Fruit fly (Drosophila melanogaster) whole organism, embryonic: ENCODE data around the gene CG32713.

ENCODE experiments used
- BEAF-32 ChIP-seq: fragments of 200-800 bp; sonication (Bioruptor generic); optimal IDR thresholded peaks from 3 replicates; lab custom pipeline; 2017; ENCODE audit warnings: missing biosample characterization, missing genetic modification characterization, mild to moderate bottlenecking, moderate library complexity, missing genetic modification reagents
- CG1024 ChIP-seq: fragments of 200-800 bp; sonication (Bioruptor generic); IDR thresholded peaks from 2 replicates; pipeline ENCODE4 v1.3.6; 2022; ENCODE audit warnings: missing biosample characterization, missing genetic modification characterization
- CG10267 ChIP-seq: fragments of 200-800 bp; sonication (Bioruptor generic); optimal IDR thresholded peaks from 2 replicates; lab custom pipeline; 2018; ENCODE audit warnings: missing biosample characterization, mild to moderate bottlenecking, missing genetic modification characterization, moderate library complexity
- CG10565 ChIP-seq: fragments of 200-800 bp; sonication (Bioruptor generic); optimal IDR thresholded peaks from 3 replicates; lab custom pipeline; 2016; ENCODE audit warnings: missing biosample characterization, mild to moderate bottlenecking, missing genetic modification characterization
- CG13424 ChIP-seq: fragments of 200-800 bp; sonication (Bioruptor generic); optimal IDR thresholded peaks from 2 replicates; lab custom pipeline; 2019; ENCODE audit warnings: missing biosample characterization, mild to moderate bottlenecking, missing genetic modification characterization, moderate library complexity
- CG14710 ChIP-seq: fragments of 200-800 bp; sonication (Bioruptor generic); optimal IDR thresholded peaks from 3 replicates; lab custom pipeline; 2019; ENCODE audit warnings: missing biosample characterization, mild to moderate bottlenecking, missing genetic modification characterization, moderate library complexity
- CG2116 ChIP-seq: fragments of 200-800 bp; sonication (Bioruptor generic); optimal IDR thresholded peaks from 3 replicates; lab custom pipeline; 2018; ENCODE audit warnings: missing biosample characterization, mild to moderate bottlenecking, missing genetic modification characterization
- CG2120 ChIP-seq: fragments of 200-800 bp; sonication (Bioruptor generic); optimal IDR thresholded peaks from 3 replicates; lab custom pipeline; 2016; ENCODE audit warnings: missing biosample characterization, missing genetic modification characterization
- CG31441 ChIP-seq: fragments of 200-800 bp; sonication (Bioruptor generic); IDR thresholded peaks from 2 replicates; pipeline ENCODE4 v1.3.6; 2022; ENCODE audit warnings: missing biosample characterization, missing genetic modification characterization
- CG32767 ChIP-seq: fragments of 200-800 bp; sonication (Bioruptor generic); IDR thresholded peaks from 2 replicates; pipeline ENCODE4 v1.3.6; 2022; ENCODE audit warnings: missing biosample characterization, missing genetic modification characterization
- CG6765 ChIP-seq: fragments of 200-800 bp; sonication (Bioruptor generic); optimal IDR thresholded peaks from 3 replicates; lab custom pipeline; 2017; ENCODE audit warnings: missing biosample characterization, mild to moderate bottlenecking, missing genetic modification characterization
- CG6813 ChIP-seq: fragments of 200-800 bp; sonication (Bioruptor generic); optimal IDR thresholded peaks from 2 replicates; lab custom pipeline; 2017; ENCODE audit warnings: missing biosample characterization, missing genetic modification characterization, mild to moderate bottlenecking, moderate library complexity, missing genetic modification reagents
- CG7271 ChIP-seq: fragments of 200-800 bp; sonication (Bioruptor generic); optimal IDR thresholded peaks from 2 replicates; lab custom pipeline; 2018; ENCODE audit warnings: missing biosample characterization, mild to moderate bottlenecking, missing genetic modification characterization, moderate library complexity
- CG7357 ChIP-seq: fragments of 200-800 bp; sonication (Bioruptor generic); IDR thresholded peaks from 3 replicates; pipeline ENCODE4 v1.3.6; 2022; ENCODE audit warnings: missing biosample characterization, missing genetic modification characterization
- CG7928 ChIP-seq: fragments of 200-800 bp; sonication (Bioruptor generic); optimal IDR thresholded peaks from 2 replicates; lab custom pipeline; 2017; ENCODE audit warnings: missing biosample characterization, mild to moderate bottlenecking, missing genetic modification characterization
- CG8944 ChIP-seq: fragments of 200-800 bp; sonication (Bioruptor generic); optimal IDR thresholded peaks from 3 replicates; lab custom pipeline; 2016; ENCODE audit warnings: missing biosample characterization, missing genetic modification characterization
- CHES-1-like ChIP-seq: fragments of 200-800 bp; sonication (Bioruptor generic); optimal IDR thresholded peaks from 2 replicates; lab custom pipeline; 2016; ENCODE audit warnings: missing biosample characterization, missing genetic modification characterization
- CrebB ChIP-seq: fragments of 200-800 bp; sonication (Bioruptor generic); optimal IDR thresholded peaks from 3 replicates; lab custom pipeline; 2018; ENCODE audit warnings: missing biosample characterization, mild to moderate bottlenecking, missing genetic modification characterization
- Dad ChIP-seq: fragments of 200-800 bp; sonication (Bioruptor generic); optimal IDR thresholded peaks from 3 replicates; lab custom pipeline; 2016; ENCODE audit warnings: missing biosample characterization, missing genetic modification characterization
- Dip3 ChIP-seq: fragments of 200-800 bp; sonication (Bioruptor generic); optimal IDR thresholded peaks from 3 replicates; lab custom pipeline; 2016; ENCODE audit warnings: missing biosample characterization, missing genetic modification characterization
- Drgx ChIP-seq: fragments of 200-800 bp; sonication (Bioruptor generic); IDR thresholded peaks from 2 replicates; pipeline ENCODE4 v1.3.6; 2022; ENCODE audit warnings: missing biosample characterization, missing genetic modification characterization
- Ets65A ChIP-seq: fragments of 200-800 bp; sonication (Bioruptor generic); peaks from one replicate; lab custom pipeline; 2016; ENCODE audit warnings: missing biosample characterization, missing genetic modification characterization
- Hr78 ChIP-seq, 2 experiments: fragments of 200-800 bp in 1 of 2; fragments of >200 bp in 1 of 2; sonication (Bioruptor generic) in 1 of 2; optimal IDR thresholded peaks; 2 replicates each; lab custom pipeline; 2017 to 2019; ENCODE audit warnings: missing biosample characterization in 2 of 2, missing genetic modification characterization in 2 of 2, mild to moderate bottlenecking in 1 of 2, moderate library complexity in 1 of 2
- Mad ChIP-seq: fragments of 200-800 bp; sonication (Bioruptor generic); optimal IDR thresholded peaks from 2 replicates; lab custom pipeline; 2016; ENCODE audit warnings: missing biosample characterization, missing genetic modification characterization
- Nf-YA ChIP-seq: fragments of 200-800 bp; sonication (Bioruptor generic); IDR thresholded peaks from 2 replicates; pipeline ENCODE4 v1.3.6; 2022; ENCODE audit warnings: missing biosample characterization, missing genetic modification characterization
- Rfx ChIP-seq: fragments of 200-800 bp; sonication (Bioruptor generic); IDR thresholded peaks from 2 replicates; pipeline ENCODE4 v1.3.6; 2022; ENCODE audit warnings: missing biosample characterization, missing genetic modification characterization
- ac ChIP-seq: fragments of 200-800 bp; sonication (Bioruptor generic); optimal IDR thresholded peaks from 3 replicates; lab custom pipeline; 2017; ENCODE audit warnings: missing biosample characterization, mild to moderate bottlenecking, missing genetic modification characterization
- aop ChIP-seq: fragments of 200-800 bp; sonication (Bioruptor generic); IDR thresholded peaks from 2 replicates; pipeline ENCODE4 v1.3.6; 2022; ENCODE audit warnings: missing biosample characterization, missing genetic modification characterization
- bab2 ChIP-seq: fragments of 200-800 bp; sonication (Bioruptor generic); optimal IDR thresholded peaks from 2 replicates; lab custom pipeline; 2016; ENCODE audit warnings: missing biosample characterization, missing genetic modification characterization
- btn ChIP-seq: fragments of 200-800 bp; sonication (Bioruptor generic); optimal IDR thresholded peaks from 2 replicates; lab custom pipeline; 2016; ENCODE audit warnings: missing biosample characterization, missing genetic modification characterization
- dpn ChIP-seq, 2 experiments: fragments of 200-800 bp; sonication (Bioruptor generic); optimal IDR thresholded peaks; 3 replicates each; lab custom pipeline; 2016; ENCODE audit warnings: missing biosample characterization in 2 of 2, missing genetic modification characterization in 2 of 2
- emc ChIP-seq: fragments of 200-800 bp; sonication (Bioruptor generic); optimal IDR thresholded peaks from 2 replicates; lab custom pipeline; 2016; ENCODE audit warnings: missing biosample characterization, missing genetic modification characterization
- fu2 ChIP-seq: fragments of 200-800 bp; sonication (Bioruptor generic); optimal IDR thresholded peaks from 2 replicates; lab custom pipeline; 2016; ENCODE audit warnings: missing biosample characterization, missing genetic modification characterization
- gfzf ChIP-seq: fragments of 200-800 bp; sonication (Bioruptor generic); optimal IDR thresholded peaks from 2 replicates; lab custom pipeline; 2016; ENCODE audit warnings: missing biosample characterization, mild to moderate bottlenecking, missing genetic modification characterization, moderate library complexity
- hb ChIP-seq: fragments of 200-800 bp; sonication (Bioruptor generic); IDR thresholded peaks from 3 replicates; pipeline ENCODE4 v1.3.6; 2022; ENCODE audit warnings: missing biosample characterization, missing genetic modification characterization; ENCODE audit not compliant: partially characterized antibody
- ind ChIP-seq: fragments of 200-800 bp; sonication (Bioruptor generic); optimal IDR thresholded peaks from 3 replicates; lab custom pipeline; 2016; ENCODE audit warnings: missing biosample characterization, missing genetic modification characterization
- insv ChIP-seq, 2 experiments: fragments of 200-800 bp; sonication (Bioruptor generic); optimal IDR thresholded peaks; 3 replicates each; lab custom pipeline; 2016 to 2018; ENCODE audit warnings: missing biosample characterization in 2 of 2, missing genetic modification characterization in 2 of 2
- jumu ChIP-seq: fragments of 200-800 bp; sonication (Bioruptor generic); optimal IDR thresholded peaks from 3 replicates; lab custom pipeline; 2016; ENCODE audit warnings: missing biosample characterization, missing genetic modification characterization
- luna ChIP-seq: fragments of 200-800 bp; sonication (Bioruptor generic); optimal IDR thresholded peaks from 2 replicates; lab custom pipeline; 2016; ENCODE audit warnings: missing biosample characterization, missing genetic modification characterization
- nerfin-1 ChIP-seq: fragments of 200-800 bp; sonication (Bioruptor generic); optimal IDR thresholded peaks from 3 replicates; lab custom pipeline; 2019; ENCODE audit warnings: missing biosample characterization, mild to moderate bottlenecking, missing genetic modification characterization, moderate library complexity
- nmo ChIP-seq: fragments of 200-800 bp; sonication (Bioruptor generic); optimal IDR thresholded peaks from 2 replicates; lab custom pipeline; 2018; ENCODE audit warnings: missing biosample characterization, mild to moderate bottlenecking, missing genetic modification characterization, moderate library complexity
- pan ChIP-seq, 4 experiments: fragments of >200 bp in 3 of 4; fragments of 200-800 bp in 1 of 4; sonication (Bioruptor generic) in 1 of 4; optimal IDR thresholded peaks in 3 of 4; IDR thresholded peaks in 1 of 4; 2 replicates each; pipeline versions ENCODE4 v1.3.6 to Lab custom; 2017 to 2022; ENCODE audit warnings: missing biosample characterization in 2 of 4, missing genetic modification characterization in 2 of 4, mixed read lengths in 1 of 4
- pb ChIP-seq: fragments of 200-800 bp; sonication (Bioruptor generic); optimal IDR thresholded peaks from 3 replicates; lab custom pipeline; 2016; ENCODE audit warnings: missing biosample characterization, missing genetic modification characterization
- phol ChIP-seq: fragments of 200-800 bp; sonication (Bioruptor generic); optimal IDR thresholded peaks from 3 replicates; lab custom pipeline; 2018; ENCODE audit warnings: missing biosample characterization, mild to moderate bottlenecking, missing genetic modification characterization, moderate library complexity
- rib ChIP-seq: fragments of 200-800 bp; sonication (Bioruptor generic); IDR thresholded peaks from 2 replicates; pipeline ENCODE4 v1.3.6; 2022; ENCODE audit warnings: missing biosample characterization, missing genetic modification characterization
- sna ChIP-seq: fragments of 200-800 bp; sonication (Bioruptor generic); IDR thresholded peaks from 2 replicates; pipeline ENCODE4 v1.3.6; 2022; ENCODE audit warnings: missing biosample characterization, missing genetic modification characterization; ENCODE audit not compliant: partially characterized antibody
- tin ChIP-seq: fragments of 200-800 bp; sonication (Bioruptor generic); optimal IDR thresholded peaks from 3 replicates; lab custom pipeline; 2016; ENCODE audit warnings: missing biosample characterization, missing genetic modification characterization
- trem ChIP-seq: fragments of 200-800 bp; optimal IDR thresholded peaks from 3 replicates; lab custom pipeline; 2019; ENCODE audit warnings: missing biosample characterization, mild to moderate bottlenecking, missing genetic modification characterization, moderate library complexity
- unc-4 ChIP-seq: fragments of 200-800 bp; sonication (Bioruptor generic); IDR thresholded peaks from 2 replicates; pipeline ENCODE4 v1.3.6; 2022; ENCODE audit warnings: missing biosample characterization, missing genetic modification characterization; ENCODE audit not compliant: partially characterized antibody

The CG32713 gene

DNA sequence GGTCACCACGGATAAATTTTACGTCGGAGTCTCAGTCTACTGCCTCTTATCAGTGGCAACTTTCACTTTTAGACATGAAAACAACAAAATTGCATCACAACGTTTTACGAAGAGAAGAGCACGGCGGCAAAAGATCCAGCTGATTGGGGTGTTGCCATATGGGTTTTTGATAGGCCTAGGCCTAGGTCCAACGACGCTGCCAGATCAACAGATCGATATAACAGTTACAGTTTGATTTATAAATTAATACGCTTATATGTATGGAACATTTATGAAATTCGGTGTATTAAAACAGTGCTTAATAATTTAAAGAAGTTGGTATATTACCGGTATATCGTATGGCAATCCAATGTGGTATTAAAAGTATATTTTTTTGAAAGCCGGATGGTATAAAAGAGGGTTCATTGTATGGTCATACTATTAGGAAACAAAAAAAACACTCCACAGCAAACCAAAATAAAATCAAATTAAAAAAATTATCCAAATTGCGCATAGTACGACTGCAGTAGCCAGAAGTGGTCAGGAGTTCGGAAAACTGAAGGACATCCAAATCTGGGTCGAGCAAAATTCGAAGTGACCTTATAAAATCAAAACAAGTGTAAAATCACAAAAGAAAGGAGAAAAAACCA, 20.7 kb downstream of the CG32713 start, which contains the start of gene CG1440 (continued):
- TF ChIP-seq Rfx (GFP tag; lab: Robert Waterston, UW): peak; percentile 40; the same call in 1 of the 2 replicates
- no peak for TF ChIP-seq ind (GFP tag; lab: Kevin White, UChicago)
- TF ChIP-seq Hr78 (GFP tag; optimal IDR thresholded peaks at IDR 0.05; lab: Kevin White, UChicago): no peak
- no peak for TF ChIP-seq Drgx (GFP tag; lab: Robert Waterston, UW)
- no peak for TF ChIP-seq CrebB (tag; lab: Kevin White, UChicago)
- TF ChIP-seq tin: no peak
- TF ChIP-seq luna (GFP tag; lab: Kevin White, UChicago): no peak
- TF ChIP-seq CG8944 (GFP tag; lab: Kevin White, UChicago): no peak
- peak; percentile 21 for TF ChIP-seq CG6813 (GFP tag; lab: Kevin White, UChicago)
- peak; percentile 48 for TF ChIP-seq CG6765 (GFP tag; lab: Kevin White, UChicago)
- TF ChIP-seq unc-4 (GFP tag; lab: Robert Waterston, UW): peak; percentile 39; the same call in 1 of the 2 replicates
- no peak for TF ChIP-seq ac (GFP tag; lab: Kevin White, UChicago)
- TF ChIP-seq fu2 (GFP tag; lab: Kevin White, UChicago): peak; percentile 11
- peak; percentile 59 for TF ChIP-seq phol (tag; lab: Kevin White, UChicago)
- peak; percentile 29 for TF ChIP-seq CG7928 (GFP tag; lab: Kevin White, UChicago)
- no peak for TF ChIP-seq CG1024
- TF ChIP-seq pb (GFP tag; lab: Kevin White, UChicago): no peak
- TF ChIP-seq hb: no peak
- TF ChIP-seq trem (tag; lab: Kevin White, UChicago): peak; percentile 64
- no peak for TF ChIP-seq CG10565 (GFP tag; lab: Kevin White, UChicago)
- peak; percentile 56 for TF ChIP-seq CG2120 (GFP tag; lab: Kevin White, UChicago)
- TF ChIP-seq Ets65A (GFP tag; lab: Kevin White, UChicago): peak; percentile 31
- peak; percentile 20 for TF ChIP-seq jumu
- TF ChIP-seq insv (GFP tag; optimal IDR thresholded peaks at IDR 0.05; lab: Kevin White, UChicago): peak in 1 of 2 experiments; percentile 21
- no peak for TF ChIP-seq Dad
- TF ChIP-seq CG13424: peak; percentile 14
- no peak for TF ChIP-seq aop (GFP tag; lab: Robert Waterston, UW)
- no peak for TF ChIP-seq CG7357 (GFP tag; lab: Robert Waterston, UW)
- TF ChIP-seq CG31441 (GFP tag; lab: Robert Waterston, UW): no peak
- no peak for TF ChIP-seq btn (GFP tag; lab: Kevin White, UChicago)
- peak; percentile 4 for TF ChIP-seq CG7271
- no peak for TF ChIP-seq CHES-1-like (GFP tag; lab: Kevin White, UChicago)
- TF ChIP-seq Nf-YA (GFP tag; lab: Robert Waterston, UW): no peak
- TF ChIP-seq gfzf: peak; percentile 75
- TF ChIP-seq sna (GFP tag; lab: Robert Waterston, UW): no peak
- peak; percentile 75 for TF ChIP-seq CG10267 (tag; lab: Kevin White, UChicago)
- TF ChIP-seq CG32767 (GFP tag; lab: Robert Waterston, UW): 0 out of 2 replicates have a peak, but pooled peaks have one; percentile 24
- peak; percentile 78 for TF ChIP-seq CG14710 (tag; lab: Kevin White, UChicago)
- peak; percentile 30 for TF ChIP-seq bab2
- peak; percentile 56 for TF ChIP-seq nerfin-1 (tag; lab: Kevin White, UChicago)
- peak; percentile 43 for TF ChIP-seq nmo
- no peak for TF ChIP-seq pan (optimal IDR thresholded peaks at IDR 0.05; lab: Kevin White, UChicago)
- no peak for TF ChIP-seq pan (GFP tag; optimal IDR thresholded peaks at IDR 0.05 in 1 of 2, IDR thresholded peaks at IDR 0.05 in 1 of 2)
- TF ChIP-seq Mad (GFP tag; lab: Kevin White, UChicago): peak; percentile 4
- TF ChIP-seq emc: no peak
- no peak for TF ChIP-seq rib (GFP tag; lab: Robert Waterston, UW)
- peak; percentile 44 for TF ChIP-seq CG2116
- TF ChIP-seq BEAF-32 (GFP tag; lab: Kevin White, UChicago): peak; percentile 62
- peak in 1 of 2 experiments; percentile 1 for TF ChIP-seq dpn (GFP tag; optimal IDR thresholded peaks at IDR 0.05; lab: Kevin White, UChicago)
- TF ChIP-seq Dip3: peak; percentile 40
